Worm (Caenorhabditis elegans): Measurements from ENCODE around the gene txt-9.

The txt-9 gene

DNA sequence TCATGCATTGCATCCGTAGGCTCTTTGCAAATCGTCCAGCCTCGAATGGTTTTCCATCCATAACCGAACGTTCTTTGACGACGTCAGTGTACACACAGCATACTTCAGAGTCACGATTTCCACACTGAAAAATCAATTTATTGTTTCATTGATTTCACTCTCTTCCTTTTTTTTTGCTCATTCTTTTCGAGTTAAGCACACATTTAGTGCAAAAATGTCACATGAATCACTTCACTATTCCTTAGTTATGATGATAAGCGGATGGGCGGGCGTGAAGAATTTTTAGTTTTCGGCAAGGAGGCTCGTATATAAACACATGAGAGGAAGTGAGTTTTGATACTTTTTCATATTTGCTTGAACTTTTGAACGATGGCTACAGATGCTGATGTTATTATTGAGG is at the start of gene txt-9:
Gene txt-9, plus strand, starts transcription at position 336 of the 400 bp plus-strand sequence.
- TF ChIP-seq zip-8 (tag; optimal IDR thresholded peaks at IDR 0.05) (no peak), nhr-12 (tag; optimal IDR thresholded peaks at IDR 0.05) (no peak), lin-13 (tag; optimal IDR thresholded peaks at IDR 0.05) (no peak), ces-1 (GFP tag; optimal IDR thresholded peaks at IDR 0.05) (no peak), unc-120 (tag; optimal IDR thresholded peaks at IDR 0.05; ENCODE audit: poor library complexity, severe bottlenecking) (no peak), elt-3 (tag; optimal IDR thresholded peaks at IDR 0.05) (no peak), ceh-43 (GFP tag; optimal IDR thresholded peaks at IDR 0.05) (no peak), unc-62 (GFP tag; optimal IDR thresholded peaks at IDR 0.05) (no peak), blmp-1 (tag; optimal IDR thresholded peaks at IDR 0.05) (no peak), drap-1 (GFP tag; optimal IDR thresholded peaks at IDR 0.05) (no peak), sptf-1 (tag; optimal IDR thresholded peaks at IDR 0.05) (no peak), nhr-28 (tag; optimal IDR thresholded peaks at IDR 0.05) (no peak)

DNA sequence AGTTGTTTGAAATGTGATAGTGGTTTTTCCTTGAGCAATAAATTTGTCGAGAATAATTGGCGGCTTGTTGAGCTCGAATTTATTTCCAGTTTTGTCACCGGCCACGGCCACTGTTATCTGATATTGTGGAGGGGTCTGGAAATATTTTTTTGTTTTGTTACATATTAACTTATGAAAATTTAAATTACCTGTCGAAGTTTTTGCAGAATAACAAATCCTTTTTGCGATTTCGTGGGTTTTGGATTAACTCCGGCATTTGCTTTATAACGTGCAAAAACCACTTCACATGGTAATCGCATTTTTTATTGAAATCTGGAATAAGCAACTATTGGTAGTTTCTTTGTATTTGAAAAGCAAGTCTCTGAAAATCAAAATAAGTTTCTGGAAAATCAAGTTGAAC is 49.5 kb upstream of the txt-9 start, which contains the start of gene lrr-1:
Gene lrr-1, minus strand, starts transcription at position 312 of the 400 bp plus-strand sequence.
- TF ChIP-seq lin-32 (GFP tag; optimal IDR thresholded peaks at IDR 0.05), result no peak
- TF ChIP-seq sptf-1 (tag; optimal IDR thresholded peaks at IDR 0.05), result no peak
- TF ChIP-seq mep-1 (tag; optimal IDR thresholded peaks at IDR 0.05), result no peak
- TF ChIP-seq ham-2 (GFP tag; optimal IDR thresholded peaks at IDR 0.05), result no peak
- TF ChIP-seq mab-5 (tag; optimal IDR thresholded peaks at IDR 0.05), result no peak
- no peak for TF ChIP-seq mls-2 (tag; optimal IDR thresholded peaks at IDR 0.05)

DNA sequence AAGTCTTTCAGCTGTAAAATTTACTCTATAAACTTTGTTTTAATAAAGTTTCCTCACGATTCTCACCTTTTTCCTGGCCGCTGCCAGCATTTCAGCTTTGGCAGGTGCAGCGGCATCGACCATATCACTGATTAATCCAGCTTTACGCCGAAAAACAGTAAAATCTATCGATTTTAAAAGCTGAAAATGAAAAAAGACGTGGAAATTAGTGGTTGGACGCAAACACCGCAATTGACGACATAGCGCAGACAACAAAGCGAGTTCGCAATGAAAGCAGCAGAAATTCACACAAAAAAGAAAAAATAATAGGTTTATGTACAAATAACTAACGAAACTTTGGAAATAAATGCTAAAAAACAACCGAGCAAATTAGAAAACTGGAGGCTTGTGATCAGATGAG is 45.7 kb upstream of the txt-9 start, which contains the start of gene golg-2:
Gene golg-2, minus strand, starts transcription at position 180 of the 400 bp plus-strand sequence.
- no peak for TF ChIP-seq mls-2 (tag; optimal IDR thresholded peaks at IDR 0.05)
- TF ChIP-seq lin-13 (tag; optimal IDR thresholded peaks at IDR 0.05), result peak; percentile 7
- TF ChIP-seq ces-1 (GFP tag; optimal IDR thresholded peaks at IDR 0.05), result peak; percentile 11

DNA sequence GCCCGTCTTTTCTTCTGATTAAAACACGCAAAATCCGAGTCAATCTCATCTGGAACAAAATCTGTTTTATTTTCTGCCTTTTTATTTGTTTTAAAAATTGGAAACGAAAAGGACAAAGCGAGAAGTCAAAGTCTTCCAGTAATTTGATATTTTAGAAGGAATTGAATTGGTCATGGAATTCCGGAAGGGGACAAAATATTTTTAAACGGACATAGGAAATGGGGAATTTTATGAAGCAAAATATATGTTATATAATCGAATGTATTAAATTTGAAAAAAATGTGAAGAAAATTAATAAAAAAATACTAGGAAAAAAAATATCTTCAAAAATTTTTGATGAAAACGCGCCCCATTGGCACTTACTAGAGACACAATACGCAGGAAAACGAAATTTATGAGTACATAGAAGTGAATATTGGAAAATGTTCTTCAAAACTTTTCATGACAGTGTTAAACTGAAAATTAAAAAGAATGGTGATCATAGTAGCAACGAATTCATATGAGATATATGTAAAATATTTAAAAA is 44.9 kb upstream of the txt-9 start, which contains the start of gene F33G12.7:
Gene F33G12.7, minus strand, starts transcription at position 51 of the 526 bp plus-strand sequence.
- TF ChIP-seq mls-2 (tag; optimal IDR thresholded peaks at IDR 0.05), result no peak
- TF ChIP-seq lsy-2 (tag; optimal IDR thresholded peaks at IDR 0.05), result peak; percentile 29
- no peak for TF ChIP-seq ces-1 (GFP tag; optimal IDR thresholded peaks at IDR 0.05)

DNA sequence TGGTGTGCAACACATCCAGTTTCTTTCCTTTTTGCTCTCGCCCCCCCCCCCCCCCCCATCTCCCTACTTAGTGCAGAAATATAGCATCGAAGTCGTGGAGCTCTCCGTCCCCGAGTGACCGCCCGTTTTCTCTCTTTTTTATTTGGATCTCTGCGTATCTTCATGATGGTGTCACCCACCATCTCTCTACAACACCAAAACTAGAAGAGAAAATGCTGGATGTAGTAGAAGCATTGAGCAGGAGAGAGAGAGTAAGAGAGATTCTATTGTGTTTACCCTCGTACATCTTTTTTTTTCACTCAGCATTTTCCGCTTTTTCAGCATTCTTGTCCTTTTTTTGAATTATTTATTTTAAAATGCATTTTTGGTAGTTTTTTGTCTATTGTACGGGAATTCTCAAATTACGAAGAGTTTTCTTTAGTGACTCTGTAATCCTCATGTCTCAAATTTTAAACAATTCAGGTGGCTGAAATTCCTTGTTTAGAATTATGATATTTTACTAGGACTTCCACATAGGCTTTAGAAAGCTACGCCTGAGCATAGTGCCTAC is 43.1 kb upstream of the txt-9 start:
- TF ChIP-seq ces-1 (GFP tag; optimal IDR thresholded peaks at IDR 0.05) (peak; percentile 63), ham-2 (GFP tag; optimal IDR thresholded peaks at IDR 0.05) (no peak), mls-2 (tag; optimal IDR thresholded peaks at IDR 0.05) (no peak), ceh-39 (tag; optimal IDR thresholded peaks at IDR 0.05) (no peak), sem-2 (GFP tag; optimal IDR thresholded peaks at IDR 0.05) (no peak), nhr-237 (tag; optimal IDR thresholded peaks at IDR 0.05) (no peak), lsy-2 (tag; optimal IDR thresholded peaks at IDR 0.05) (no peak), sptf-1 (tag; optimal IDR thresholded peaks at IDR 0.05) (peak; percentile 35), mep-1 (tag; optimal IDR thresholded peaks at IDR 0.05) (no peak), elt-3 (tag; optimal IDR thresholded peaks at IDR 0.05) (no peak), tbx-8 (GFP tag; optimal IDR thresholded peaks at IDR 0.05) (no peak), nhr-28 (tag; optimal IDR thresholded peaks at IDR 0.05) (no peak), hlh-1 (tag; optimal IDR thresholded peaks at IDR 0.05) (no peak)

DNA sequence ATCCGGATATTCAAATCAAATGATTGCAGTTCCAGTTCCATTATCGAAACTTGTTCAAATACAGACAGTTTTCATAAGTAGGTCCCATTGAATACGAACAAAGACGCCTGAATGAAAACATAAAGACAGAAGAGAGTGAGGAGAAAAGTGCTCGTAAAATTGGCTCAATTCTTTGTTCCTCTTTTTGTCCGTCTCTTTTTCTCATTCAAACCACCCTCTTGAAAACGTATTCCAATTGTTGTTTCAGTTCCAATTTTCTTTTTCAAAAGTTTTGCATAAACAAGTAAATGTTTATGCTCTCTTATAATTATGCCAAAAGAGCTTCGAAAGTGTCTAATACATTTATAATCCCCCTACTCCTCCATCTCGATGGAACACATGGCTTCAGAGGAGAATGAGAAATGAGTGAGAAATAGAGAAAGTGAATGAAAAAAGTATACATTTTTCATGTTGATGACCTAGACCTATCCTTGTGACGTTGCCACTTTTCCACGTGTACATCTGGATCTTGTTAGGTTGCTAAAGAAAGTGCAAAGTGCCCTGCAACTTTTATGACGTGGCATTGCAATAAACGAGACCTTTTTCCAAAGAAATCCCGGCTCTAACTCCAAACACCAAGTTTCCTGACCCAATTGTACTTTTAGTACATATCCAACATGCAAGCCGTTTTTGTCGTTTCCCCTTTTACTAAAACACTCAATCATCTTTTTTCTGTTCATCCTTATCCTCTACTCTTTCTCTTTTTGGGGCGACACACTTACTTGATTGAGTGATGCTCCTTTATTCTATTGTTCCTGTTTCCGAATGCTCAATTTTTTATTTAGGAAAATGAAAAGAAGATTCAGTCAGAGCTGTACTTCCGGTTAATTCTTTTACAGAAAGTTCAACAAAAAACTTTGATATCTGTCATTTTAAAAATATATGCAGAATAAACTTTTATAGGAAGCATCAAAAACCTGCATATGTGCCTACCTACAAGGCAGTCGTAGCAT is 39.1 kb upstream of the txt-9 start:
- TF ChIP-seq nhr-76 (tag; optimal IDR thresholded peaks at IDR 0.05), result no peak
- TF ChIP-seq ces-1 (GFP tag; optimal IDR thresholded peaks at IDR 0.05), result peak; percentile 76

DNA sequence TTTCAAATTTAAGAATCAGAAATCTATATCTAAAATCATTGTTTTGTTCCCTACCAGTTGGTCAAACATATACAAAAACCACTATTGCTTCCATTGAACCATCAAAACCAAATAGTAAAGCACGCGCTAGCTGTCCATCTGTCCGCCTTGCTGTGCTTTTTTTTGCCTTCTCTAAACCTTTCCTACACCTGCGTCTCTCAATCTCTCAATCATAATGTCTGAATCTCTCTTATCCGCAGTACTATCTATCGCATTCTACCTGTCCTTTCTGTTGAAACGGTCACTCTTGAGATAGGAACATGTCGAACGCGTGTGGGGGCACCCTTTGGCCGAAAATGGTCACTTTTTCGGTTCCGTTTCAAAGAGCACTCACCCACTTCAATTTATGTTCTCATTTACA is 38.3 kb upstream of the txt-9 start:
- TF ChIP-seq nhr-2 (tag; optimal IDR thresholded peaks at IDR 0.05) (peak; percentile 60), ham-2 (GFP tag; optimal IDR thresholded peaks at IDR 0.05) (peak; percentile 2), unc-120 (tag; optimal IDR thresholded peaks at IDR 0.05; ENCODE audit: poor library complexity, severe bottlenecking) (no peak), lsy-2 (tag; optimal IDR thresholded peaks at IDR 0.05) (peak; percentile 22), lin-32 (GFP tag; optimal IDR thresholded peaks at IDR 0.05) (peak; percentile 33), blmp-1 (tag; optimal IDR thresholded peaks at IDR 0.05) (no peak), unc-62 (GFP tag; optimal IDR thresholded peaks at IDR 0.05) (peak; percentile 6)

Data from whole organism, mixed stage, embryonic.